Worm (Caenorhabditis elegans) whole organism, L4 larva: ENCODE data around the gene K08D10.11.
"Not testable (repeated sequence)": the region's sequence is repeated elsewhere in the genome, so short reads cannot be mapped to it uniquely, and the experiment has no call there.

Experiments used
- D1046.2 ChIP-seq: fragments of 200-800 bp; sonication (Bioruptor generic); IDR thresholded peaks from 2 replicates; pipeline ENCODE4 v1.3.6; 2022; ENCODE audit warnings: missing genetic modification characterization, missing compliant biosample characterization
- T26A8.4 ChIP-seq: fragments of 200-800 bp; sonication (Bioruptor generic); IDR thresholded peaks from 2 replicates; pipeline ENCODE4 v1.3.6; 2022; ENCODE audit warnings: missing genetic modification characterization, missing compliant biosample characterization
- Y105C5A.15 ChIP-seq: fragments of 200-800 bp; sonication (Bioruptor generic); IDR thresholded peaks from 2 replicates; pipeline ENCODE4 v1.3.6; 2022; ENCODE audit warnings: missing genetic modification characterization, missing compliant biosample characterization
- Y48G9A.11 ChIP-seq: fragments of 200-800 bp; sonication (Bioruptor generic); IDR thresholded peaks from 2 replicates; pipeline ENCODE4 v1.3.6; 2022; ENCODE audit warnings: missing genetic modification reagents, missing genetic modification characterization, missing compliant biosample characterization
- ZK337.2 ChIP-seq: fragments of 200-800 bp; sonication (Bioruptor generic); IDR thresholded peaks from 2 replicates; pipeline ENCODE4 v1.3.6; 2022; ENCODE audit warnings: missing genetic modification reagents, missing genetic modification characterization, missing compliant biosample characterization
- arid-1 ChIP-seq: fragments of 200-800 bp; sonication (Bioruptor generic); conservative IDR thresholded peaks from 2 replicates; pipeline ENCODE4 v1.3.6; 2022; ENCODE audit warnings: missing genetic modification reagents, missing genetic modification characterization, missing compliant biosample characterization
- ceh-20 ChIP-seq: fragments of 200-800 bp; sonication (Bioruptor generic); IDR thresholded peaks from 2 replicates; pipeline ENCODE4 v1.3.6; 2022; ENCODE audit warnings: missing genetic modification reagents, missing genetic modification characterization, missing compliant biosample characterization
- ctbp-1 ChIP-seq: fragments of 200-800 bp; sonication (Bioruptor generic); IDR thresholded peaks from 2 replicates; pipeline ENCODE4 v1.3.6; 2022; ENCODE audit warnings: missing genetic modification reagents, missing genetic modification characterization, missing compliant biosample characterization
- daf-8 ChIP-seq: fragments of 200-800 bp; sonication (Bioruptor generic); IDR thresholded peaks from 2 replicates; pipeline ENCODE4 v1.3.6; 2022; ENCODE audit warnings: missing genetic modification characterization, missing compliant biosample characterization
- dmd-6 ChIP-seq: fragments of 200-800 bp; sonication (Bioruptor generic); IDR thresholded peaks from 2 replicates; pipeline ENCODE4 v1.3.6; 2022; ENCODE audit warnings: missing genetic modification reagents, missing genetic modification characterization, missing compliant biosample characterization
- dmd-8 ChIP-seq: fragments of 200-800 bp; sonication (Bioruptor generic); IDR thresholded peaks from 2 replicates; pipeline ENCODE4 v1.3.6; 2022; ENCODE audit warnings: missing genetic modification characterization, missing compliant biosample characterization
- dmd-9 ChIP-seq: fragments of 200-800 bp; sonication (Bioruptor generic); IDR thresholded peaks from 2 replicates; pipeline ENCODE4 v1.3.6; 2022; ENCODE audit warnings: missing genetic modification reagents, missing genetic modification characterization, missing compliant biosample characterization
- dpl-1 ChIP-seq: fragments of 150-350 bp; optimal IDR thresholded peaks from 2 replicates; lab custom pipeline; 2014; ENCODE audit warnings: missing biosample characterization, missing genetic modification reagents, missing genetic modification characterization
- egl-43 ChIP-seq: fragments of 200-800 bp; sonication (Bioruptor generic); IDR thresholded peaks from 2 replicates; pipeline ENCODE4 v1.3.6; 2022; ENCODE audit warnings: missing genetic modification reagents, missing genetic modification characterization, missing compliant biosample characterization
- fkh-10 ChIP-seq: fragments of 150-350 bp; optimal IDR thresholded peaks from 2 replicates; lab custom pipeline; 2014; ENCODE audit warnings: missing biosample characterization, missing genetic modification reagents, missing genetic modification characterization
- hlh-11 ChIP-seq: fragments of 200-800 bp; sonication (Bioruptor generic); optimal IDR thresholded peaks from 2 replicates; lab custom pipeline; 2018; ENCODE audit warnings: mild to moderate bottlenecking, missing genetic modification characterization, missing compliant biosample characterization
- hmg-1.1 ChIP-seq: fragments of 200-800 bp; sonication (Bioruptor generic); IDR thresholded peaks from 2 replicates; pipeline ENCODE4 v1.3.6; 2022; ENCODE audit warnings: missing genetic modification reagents, missing genetic modification characterization, missing compliant biosample characterization
- lin-1 ChIP-seq: fragments of 200-800 bp; sonication (Bioruptor generic); IDR thresholded peaks from 2 replicates; pipeline ENCODE4 v1.3.6; 2022; ENCODE audit warnings: missing genetic modification reagents, missing genetic modification characterization, missing compliant biosample characterization
- lin-13 ChIP-seq: fragments of 150-350 bp; optimal IDR thresholded peaks from 2 replicates; lab custom pipeline; 2014; ENCODE audit warnings: missing biosample characterization, missing genetic modification reagents, missing genetic modification characterization
- lin-29 ChIP-seq: fragments of 200-800 bp; sonication (Bioruptor generic); IDR thresholded peaks from 2 replicates; pipeline ENCODE4 v1.3.6; 2022; ENCODE audit warnings: missing genetic modification reagents, missing genetic modification characterization, missing compliant biosample characterization
- lin-38 ChIP-seq: fragments of 200-800 bp; sonication (Bioruptor generic); IDR thresholded peaks from 2 replicates; pipeline ENCODE4 v1.3.6; 2022; ENCODE audit warnings: missing genetic modification reagents, missing genetic modification characterization, missing compliant biosample characterization
- lsy-2 ChIP-seq, 2 experiments: fragments of 150-350 bp in 1 of 2; sonication (generic microtip) in 1 of 2; optimal IDR thresholded peaks; 2 replicates each; lab custom pipeline; 2014 to 2017; ENCODE audit warnings: missing biosample characterization in 2 of 2, missing genetic modification characterization in 2 of 2
- madf-5 ChIP-seq, 2 experiments: fragments of 200-800 bp; sonication (Bioruptor generic); IDR thresholded peaks; 2 replicates each; pipeline ENCODE4 v1.3.6; 2022; ENCODE audit warnings: missing compliant biosample characterization in 2 of 2, missing genetic modification characterization in 2 of 2
- madf-9 ChIP-seq: fragments of 200-800 bp; sonication (Bioruptor generic); conservative IDR thresholded peaks from 2 replicates; pipeline ENCODE4 v1.3.6; 2022; ENCODE audit warnings: missing genetic modification reagents, missing genetic modification characterization, missing compliant biosample characterization
- mdt-29 ChIP-seq: fragments of 200-800 bp; sonication (Bioruptor generic); IDR thresholded peaks from 2 replicates; pipeline ENCODE4 v1.3.6; 2022; ENCODE audit warnings: missing genetic modification reagents, missing genetic modification characterization, missing compliant biosample characterization
- mes-2 ChIP-seq: sonication (generic microtip); optimal IDR thresholded peaks from 2 replicates; lab custom pipeline; 2016; ENCODE audit warnings: missing genotype, mild to moderate bottlenecking, missing genetic modification characterization, missing compliant biosample characterization; ENCODE audit not compliant: poor library complexity, severe bottlenecking
- mxl-2 ChIP-seq: fragments of 200-800 bp; sonication (Bioruptor generic); conservative IDR thresholded peaks from 2 replicates; pipeline ENCODE4 v1.3.6; 2022; ENCODE audit warnings: missing genetic modification reagents, missing genetic modification characterization, missing compliant biosample characterization
- nhr-41 ChIP-seq: fragments of 200-800 bp; sonication (Bioruptor generic); IDR thresholded peaks from 2 replicates; pipeline ENCODE4 v1.3.6; 2022; ENCODE audit warnings: missing genetic modification reagents, missing genetic modification characterization, missing compliant biosample characterization
- nhr-42 ChIP-seq: fragments of 200-800 bp; sonication (Bioruptor generic); IDR thresholded peaks from 2 replicates; pipeline ENCODE4 v1.3.6; 2022; ENCODE audit warnings: missing genetic modification characterization, missing compliant biosample characterization
- pha-4 ChIP-seq, 2 experiments: fragments of 150-350 bp in 1 of 2; fragments of 200-800 bp in 1 of 2; sonication (Bioruptor generic) in 1 of 2; IDR thresholded peaks in 1 of 2; optimal IDR thresholded peaks in 1 of 2; 2 replicates each; pipeline versions ENCODE4 v1.3.6 to Lab custom; 2014 to 2022; ENCODE audit warnings: missing genetic modification characterization in 2 of 2, missing genetic modification reagents in 2 of 2, missing biosample characterization in 1 of 2, missing compliant biosample characterization in 1 of 2
- php-3 ChIP-seq: fragments of 200-800 bp; sonication (Bioruptor generic); IDR thresholded peaks from 2 replicates; pipeline ENCODE4 v1.3.6; 2022; ENCODE audit warnings: missing genetic modification reagents, missing genetic modification characterization, missing compliant biosample characterization
- rbr-2 ChIP-seq: sonication (generic microtip); optimal IDR thresholded peaks from 2 replicates; lab custom pipeline; 2016; ENCODE audit warnings: missing genotype, missing genetic modification characterization, missing compliant biosample characterization
- saeg-2 ChIP-seq: fragments of 200-800 bp; sonication (Bioruptor generic); IDR thresholded peaks from 2 replicates; pipeline ENCODE4 v1.3.6; 2022; ENCODE audit warnings: missing genetic modification reagents, missing genetic modification characterization, missing compliant biosample characterization
- set-16 ChIP-seq: fragments of 200-800 bp; sonication (Bioruptor generic); IDR thresholded peaks from 2 replicates; pipeline ENCODE4 v1.3.6; 2022; ENCODE audit warnings: missing genetic modification reagents, missing genetic modification characterization, missing compliant biosample characterization
- tra-1 ChIP-seq: fragments of 200-800 bp; sonication (Bioruptor generic); IDR thresholded peaks from 2 replicates; pipeline ENCODE4 v1.3.6; 2022; ENCODE audit warnings: missing genetic modification reagents, missing genetic modification characterization, missing compliant biosample characterization
- vab-7 ChIP-seq: fragments of 200-800 bp; sonication (Bioruptor generic); IDR thresholded peaks from 2 replicates; pipeline ENCODE4 v1.3.6; 2022; ENCODE audit warnings: missing genetic modification reagents, missing genetic modification characterization, missing compliant biosample characterization
- zfp-3 ChIP-seq: fragments of 200-800 bp; sonication (Bioruptor generic); conservative IDR thresholded peaks from 2 replicates; pipeline ENCODE4 v1.3.6; 2022; ENCODE audit warnings: missing genetic modification reagents, missing genetic modification characterization, missing compliant biosample characterization

K08D10.11 gene

ce11 chrIV:4196729-4197128, 10.7 kb upstream of the K08D10.11 start, which contains the start of gene K06B9.6:
K06B9.6 (minus strand) TSS chrIV:4196829.
- not testable (repeated sequence) for TF ChIP-seq Y105C5A.15 (GFP tag; lab: Robert Waterston, UW); lin-13 (GFP tag; lab: Kevin White, UChicago); fkh-10

DNA sequence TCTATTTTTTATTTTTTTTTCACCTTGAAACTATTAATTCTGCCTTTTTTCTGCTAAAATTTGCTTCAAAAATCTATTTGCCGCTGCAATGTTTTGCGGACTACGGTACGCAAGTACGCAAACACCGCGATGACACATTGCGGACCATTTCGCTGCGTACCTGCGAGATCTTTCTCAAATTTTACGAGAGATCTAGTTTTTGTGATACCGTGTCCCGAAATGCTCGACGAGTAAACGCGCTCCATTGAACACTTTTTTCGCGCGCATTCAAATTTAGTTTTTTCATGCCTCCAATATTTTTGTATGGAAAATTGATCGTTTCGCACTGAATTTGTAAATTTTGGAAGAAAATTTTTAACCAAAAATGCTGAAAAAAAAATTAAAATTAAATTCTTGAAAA, 1.2 kb downstream of the K08D10.11 start:
- TF ChIP-seq hmg-1.1 (GFP tag; lab: Robert Waterston, UW) (peak; percentile 98), tra-1 (peak; percentile 95), Y48G9A.11 (GFP tag; lab: Robert Waterston, UW) (peak; percentile 70), mdt-29 (GFP tag; lab: Robert Waterston, UW) (peak; percentile 83), ceh-20 (peak; percentile 98), daf-8 (peak; percentile 82; the same call in 1 of the 2 replicates), set-16 (GFP tag; lab: Robert Waterston, UW) (peak; percentile 51; the same call in 1 of the 2 replicates), lsy-2 (tag; optimal IDR thresholded peaks at IDR 0.05; lab: Kevin White, UChicago) (peak; percentile 28 to 77), lin-38 (GFP tag; lab: Robert Waterston, UW) (peak; percentile 100), mxl-2 (GFP tag; lab: Robert Waterston, UW) (0 out of 2 replicates have a peak, but pooled peaks have one; percentile 14), dmd-8 (GFP tag; lab: Robert Waterston, UW) (0 out of 2 replicates have a peak, but pooled peaks have one; percentile 12), pha-4 (GFP tag; IDR thresholded peaks at IDR 0.05; lab: Robert Waterston, UW) (peak; percentile 85), ctbp-1 (GFP tag; lab: Robert Waterston, UW) (peak; percentile 92), vab-7 (GFP tag; lab: Robert Waterston, UW) (peak; percentile 81), dmd-9 (GFP tag; lab: Robert Waterston, UW) (peak; percentile 95), rbr-2 (tag; lab: Kevin White, UChicago) (peak; percentile 32), php-3 (peak; percentile 92), arid-1 (GFP tag; lab: Robert Waterston, UW) (peak; percentile 84), lin-1 (GFP tag; lab: Robert Waterston, UW) (0 out of 2 replicates have a peak, but pooled peaks have one; percentile 43), hlh-11 (tag; lab: Kevin White, UChicago) (peak; percentile 3), T26A8.4 (GFP tag; lab: Robert Waterston, UW) (peak; percentile 96), ZK337.2 (GFP tag; lab: Robert Waterston, UW) (peak; percentile 82), nhr-42 (GFP tag; lab: Robert Waterston, UW) (peak; percentile 97), saeg-2 (GFP tag; lab: Robert Waterston, UW) (peak; percentile 88), madf-5 (GFP tag; IDR thresholded peaks at IDR 0.05; lab: Robert Waterston, UW) (peak in 1 of 2 experiments; percentile 88; a peak in 2 of 4 replicates), lin-29 (peak; percentile 98), dmd-6 (GFP tag; lab: Robert Waterston, UW) (peak; percentile 95), egl-43 (peak; percentile 95), mes-2 (tag; lab: Kevin White, UChicago) (peak; percentile 53), nhr-41 (0 out of 2 replicates have a peak, but pooled peaks have one; percentile 30), madf-9 (GFP tag; lab: Robert Waterston, UW) (peak; percentile 83), dpl-1 (peak; percentile 33), D1046.2 (GFP tag; lab: Robert Waterston, UW) (peak; percentile 96), zfp-3 (GFP tag; lab: Robert Waterston, UW) (peak; percentile 93)
- TF ChIP-seq pha-4 (tag; optimal IDR thresholded peaks at IDR 0.05; lab: Kevin White, UChicago), result not testable (repeated sequence)
